Worm (Caenorhabditis elegans): ENCODE measurements around the gene D1005.2.

The D1005.2 gene

DNA sequence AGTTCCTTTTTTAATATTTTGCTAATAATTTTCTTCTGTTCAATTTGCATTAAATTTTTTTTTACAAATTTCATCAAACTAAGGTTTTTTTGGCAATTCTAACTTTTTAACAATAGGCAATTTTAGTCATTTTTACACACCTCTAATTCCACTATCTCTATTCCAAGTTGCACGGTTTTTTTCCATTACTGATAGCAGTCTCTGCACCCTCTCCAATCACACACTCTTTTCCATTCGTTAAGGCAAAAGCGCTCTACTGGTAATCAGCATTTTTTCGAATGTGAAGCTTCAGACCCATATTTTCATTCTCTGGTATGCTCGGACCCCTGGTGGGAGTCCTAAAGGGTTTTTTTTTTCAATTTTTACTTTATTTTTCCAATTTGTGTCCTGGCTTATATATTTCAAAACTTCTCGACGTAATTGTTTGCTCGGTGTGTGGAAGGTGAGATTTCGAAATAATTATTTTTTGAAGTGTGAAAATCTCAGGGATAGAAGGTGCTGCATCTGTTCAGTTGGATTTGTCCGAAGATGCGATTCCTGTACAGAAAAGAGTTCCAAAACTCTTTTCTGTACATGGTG, 42.0 kb upstream of the D1005.2 start, which contains the start of the genes F19G12.4 and F19G12.8:
TSS of gene F19G12.4 (plus strand) at position 529 of the 579 bp plus-strand sequence.
TSS of gene F19G12.8 (plus strand) at position 545 of the 579 bp plus-strand sequence.
- TF ChIP-seq nhr-12 (tag; optimal IDR thresholded peaks at IDR 0.05): no peak
- TF ChIP-seq nhr-28 (tag; optimal IDR thresholded peaks at IDR 0.05): no peak
- TF ChIP-seq unc-62 (GFP tag; optimal IDR thresholded peaks at IDR 0.05): no peak
- TF ChIP-seq drap-1 (GFP tag; optimal IDR thresholded peaks at IDR 0.05): no peak
- TF ChIP-seq lsy-2 (tag; optimal IDR thresholded peaks at IDR 0.05): no peak
- no peak for TF ChIP-seq nhr-2 (tag; optimal IDR thresholded peaks at IDR 0.05)
- no peak for TF ChIP-seq zip-8 (tag; optimal IDR thresholded peaks at IDR 0.05)
- no peak for TF ChIP-seq elt-3 (tag; optimal IDR thresholded peaks at IDR 0.05)
- TF ChIP-seq mep-1 (tag; optimal IDR thresholded peaks at IDR 0.05): no peak

DNA sequence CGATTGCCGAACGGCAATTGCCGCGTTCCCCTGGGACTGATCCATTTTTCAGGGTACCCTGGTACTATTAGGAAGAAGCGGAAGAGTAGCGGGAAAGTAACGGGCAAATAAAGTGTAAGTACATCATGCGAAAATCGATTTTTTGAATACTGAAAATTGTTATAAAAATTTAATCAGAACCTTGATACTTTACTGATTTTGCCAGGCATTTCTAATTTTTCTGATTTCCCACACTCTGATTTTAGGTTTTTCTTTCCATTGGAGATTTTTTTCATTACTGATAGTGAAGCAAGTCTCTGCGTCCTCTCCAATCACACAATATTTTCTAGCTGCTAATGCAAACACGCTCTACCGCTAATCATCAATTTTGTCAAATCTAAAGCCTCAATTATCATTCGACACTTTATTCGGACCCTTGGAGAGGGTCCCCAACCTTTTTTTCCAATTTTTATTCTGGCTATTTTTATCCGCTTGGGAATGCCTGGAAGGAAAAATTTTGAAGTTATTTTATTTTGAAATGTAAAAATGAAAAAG, 39.6 kb upstream of the D1005.2 start, which contains the start of gene F19G12.9:
TSS of gene F19G12.9 (plus strand) at position 51 of the 534 bp plus-strand sequence.
- TF ChIP-seq drap-1 (GFP tag; optimal IDR thresholded peaks at IDR 0.05) (no peak), ham-2 (GFP tag; optimal IDR thresholded peaks at IDR 0.05) (no peak), lsy-2 (tag; optimal IDR thresholded peaks at IDR 0.05) (no peak), tbx-8 (GFP tag; optimal IDR thresholded peaks at IDR 0.05) (no peak), bed-3 (GFP tag; optimal IDR thresholded peaks at IDR 0.05) (no peak), nhr-12 (tag; optimal IDR thresholded peaks at IDR 0.05) (no peak), mep-1 (tag; optimal IDR thresholded peaks at IDR 0.05) (no peak), hlh-1 (tag; optimal IDR thresholded peaks at IDR 0.05) (no peak), flh-1 (GFP tag; optimal IDR thresholded peaks at IDR 0.05) (no peak), nhr-76 (tag; optimal IDR thresholded peaks at IDR 0.05) (no peak), elt-1 (tag; optimal IDR thresholded peaks at IDR 0.05; ENCODE audit: borderline replicate concordance, insufficient read depth) (no peak), ceh-83 (GFP tag; optimal IDR thresholded peaks at IDR 0.05) (no peak), nhr-237 (tag; optimal IDR thresholded peaks at IDR 0.05) (no peak), lin-13 (tag; optimal IDR thresholded peaks at IDR 0.05) (no peak), cnd-1 (tag; optimal IDR thresholded peaks at IDR 0.05) (no peak), sem-2 (GFP tag; optimal IDR thresholded peaks at IDR 0.05) (no peak), blmp-1 (tag; optimal IDR thresholded peaks at IDR 0.05) (no peak)

DNA sequence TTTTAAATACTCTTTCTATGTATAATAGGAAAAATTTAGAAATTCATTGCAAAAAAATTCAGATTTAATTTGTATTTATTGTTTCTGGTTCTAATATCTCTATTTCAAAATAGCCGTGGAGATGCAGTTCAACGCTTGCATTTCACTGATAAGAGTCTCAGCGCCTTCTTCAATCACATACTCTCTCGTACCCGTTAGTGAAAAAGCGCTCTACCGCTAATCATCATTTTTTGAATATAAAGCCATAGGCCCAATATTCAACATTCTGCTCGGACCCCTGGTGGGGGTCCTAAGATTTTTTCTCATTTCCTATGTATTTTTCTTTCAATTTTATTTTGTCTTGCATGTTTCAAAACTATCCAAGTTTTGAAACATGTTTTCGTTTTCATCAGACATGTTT, 38.3 kb upstream of the D1005.2 start:
- TF ChIP-seq mep-1 (tag; optimal IDR thresholded peaks at IDR 0.05): no peak
- TF ChIP-seq cnd-1 (tag; optimal IDR thresholded peaks at IDR 0.05): no peak
- no peak for TF ChIP-seq ztf-11 (tag; optimal IDR thresholded peaks at IDR 0.05)
- no peak for TF ChIP-seq unc-120 (tag; optimal IDR thresholded peaks at IDR 0.05; ENCODE audit: poor library complexity, severe bottlenecking)
- TF ChIP-seq snpc-4 (tag; optimal IDR thresholded peaks at IDR 0.05): no peak
- no peak for TF ChIP-seq nhr-2 (tag; optimal IDR thresholded peaks at IDR 0.05)
- TF ChIP-seq mab-5 (tag; optimal IDR thresholded peaks at IDR 0.05): no peak
- TF ChIP-seq elt-3 (tag; optimal IDR thresholded peaks at IDR 0.05): no peak
- TF ChIP-seq nhr-76 (tag; optimal IDR thresholded peaks at IDR 0.05): no peak
- TF ChIP-seq ces-1 (GFP tag; optimal IDR thresholded peaks at IDR 0.05): no peak
- TF ChIP-seq ham-2 (GFP tag; optimal IDR thresholded peaks at IDR 0.05): no peak
- TF ChIP-seq nhr-28 (tag; optimal IDR thresholded peaks at IDR 0.05): no peak
- TF ChIP-seq nhr-237 (tag; optimal IDR thresholded peaks at IDR 0.05): no peak
- TF ChIP-seq bed-3 (GFP tag; optimal IDR thresholded peaks at IDR 0.05): no peak
- TF ChIP-seq ceh-83 (GFP tag; optimal IDR thresholded peaks at IDR 0.05): no peak
- no peak for TF ChIP-seq drap-1 (GFP tag; optimal IDR thresholded peaks at IDR 0.05)
- TF ChIP-seq nhr-12 (tag; optimal IDR thresholded peaks at IDR 0.05): no peak
- no peak for TF ChIP-seq ceh-39 (tag; optimal IDR thresholded peaks at IDR 0.05)

ce11 chrX:1424509-1424908, 34.3 kb upstream of the D1005.2 start, which contains the start of gene F19G12.3:
Gene F19G12.3, plus strand, starts transcription at chrX:1424809.
- no peak for TF ChIP-seq mab-5 (tag; optimal IDR thresholded peaks at IDR 0.05)
- TF ChIP-seq M03D4.4 (tag; optimal IDR thresholded peaks at IDR 0.05): no peak
- TF ChIP-seq ham-2 (GFP tag; optimal IDR thresholded peaks at IDR 0.05): no peak
- no peak for TF ChIP-seq elt-3 (tag; optimal IDR thresholded peaks at IDR 0.05)
- TF ChIP-seq sptf-1 (tag; optimal IDR thresholded peaks at IDR 0.05): no peak
- TF ChIP-seq bed-3 (GFP tag; optimal IDR thresholded peaks at IDR 0.05): no peak
- no peak for TF ChIP-seq elt-1 (tag; optimal IDR thresholded peaks at IDR 0.05; ENCODE audit: borderline replicate concordance, insufficient read depth)
- no peak for TF ChIP-seq nhr-12 (tag; optimal IDR thresholded peaks at IDR 0.05)
- TF ChIP-seq ceh-83 (GFP tag; optimal IDR thresholded peaks at IDR 0.05): no peak
- no peak for TF ChIP-seq zip-8 (tag; optimal IDR thresholded peaks at IDR 0.05)
- TF ChIP-seq ztf-11 (tag; optimal IDR thresholded peaks at IDR 0.05): no peak
- TF ChIP-seq drap-1 (GFP tag; optimal IDR thresholded peaks at IDR 0.05): no peak
- TF ChIP-seq pha-4 (tag; optimal IDR thresholded peaks at IDR 0.05): no peak
- no peak for TF ChIP-seq mls-2 (tag; optimal IDR thresholded peaks at IDR 0.05)
- no peak for TF ChIP-seq ces-1 (GFP tag; optimal IDR thresholded peaks at IDR 0.05)
- no peak for TF ChIP-seq ceh-39 (tag; optimal IDR thresholded peaks at IDR 0.05)
- TF ChIP-seq mep-1 (tag; optimal IDR thresholded peaks at IDR 0.05): no peak
- no peak for TF ChIP-seq snpc-4 (tag; optimal IDR thresholded peaks at IDR 0.05)
- TF ChIP-seq nhr-76 (tag; optimal IDR thresholded peaks at IDR 0.05): no peak
- no peak for TF ChIP-seq lsy-2 (tag; optimal IDR thresholded peaks at IDR 0.05)
